Fruit fly (Drosophila melanogaster) whole organism, pupa: ENCODE data around the gene Hs6st.

Source experiments
- CG10348 ChIP-seq: fragments of 200-800 bp; sonication (Bioruptor generic); IDR thresholded peaks from 2 replicates; pipeline ENCODE4 v1.3.6; 2022; ENCODE audit warnings: missing biosample characterization, missing genetic modification characterization
- CG12605 ChIP-seq: fragments of 200-800 bp; sonication (Bioruptor generic); IDR thresholded peaks from 2 replicates; pipeline ENCODE4 v1.3.6; 2022; ENCODE audit warnings: missing biosample characterization, missing genetic modification characterization
- CG13204 ChIP-seq: fragments of 200-800 bp; sonication (Bioruptor generic); optimal IDR thresholded peaks from 2 replicates; lab custom pipeline; 2018; ENCODE audit warnings: missing biosample characterization, mild to moderate bottlenecking, missing genetic modification characterization, moderate library complexity
- CG14655 ChIP-seq: fragments of 200-800 bp; sonication (Bioruptor generic); optimal IDR thresholded peaks from 3 replicates; lab custom pipeline; 2017; ENCODE audit warnings: mild to moderate bottlenecking, missing biosample characterization, missing genetic modification reagents, missing genetic modification characterization
- CG15710 ChIP-seq: fragments of 200-800 bp; sonication (Bioruptor generic); optimal IDR thresholded peaks from 2 replicates; lab custom pipeline; 2018; ENCODE audit warnings: missing biosample characterization, mild to moderate bottlenecking, missing genetic modification characterization, moderate library complexity
- CG17806 ChIP-seq: fragments of 200-800 bp; sonication (Bioruptor generic); optimal IDR thresholded peaks from 2 replicates; lab custom pipeline; 2018; ENCODE audit warnings: missing biosample characterization, mild to moderate bottlenecking, missing genetic modification characterization, moderate library complexity
- CG32121 ChIP-seq: fragments of 200-800 bp; sonication (Bioruptor generic); IDR thresholded peaks from 2 replicates; pipeline ENCODE4 v1.3.6; 2022; ENCODE audit warnings: missing biosample characterization, missing genetic modification characterization
- CG34367 ChIP-seq: fragments of 200-800 bp; sonication (Bioruptor generic); optimal IDR thresholded peaks from 2 replicates; lab custom pipeline; 2018; ENCODE audit warnings: missing biosample characterization, mild to moderate bottlenecking, missing genetic modification characterization
- CG4496 ChIP-seq: fragments of 200-800 bp; sonication (Bioruptor generic); IDR thresholded peaks from 3 replicates; pipeline ENCODE4 v1.3.6; 2022; ENCODE audit warnings: missing biosample characterization, missing genetic modification characterization
- CG8159 ChIP-seq: fragments of 200-800 bp; sonication (Bioruptor generic); optimal IDR thresholded peaks from 3 replicates; lab custom pipeline; 2018; ENCODE audit warnings: missing biosample characterization, mild to moderate bottlenecking, missing genetic modification characterization, moderate library complexity
- CG8301 ChIP-seq: fragments of 200-800 bp; sonication (Bioruptor generic); optimal IDR thresholded peaks from 2 replicates; lab custom pipeline; 2018; ENCODE audit warnings: missing biosample characterization, mild to moderate bottlenecking, missing genetic modification characterization
- CG9948 ChIP-seq: fragments of 200-800 bp; sonication (Bioruptor generic); optimal IDR thresholded peaks from 2 replicates; lab custom pipeline; 2018; ENCODE audit warnings: missing biosample characterization, mild to moderate bottlenecking, missing genetic modification characterization, moderate library complexity
- D1 ChIP-seq: fragments of 200-800 bp; sonication (Bioruptor generic); optimal IDR thresholded peaks from 2 replicates; lab custom pipeline; 2018; ENCODE audit warnings: missing biosample characterization, mild to moderate bottlenecking, missing genetic modification characterization, moderate library complexity
- EcR ChIP-seq: fragments of 200-800 bp; sonication (Bioruptor generic); optimal IDR thresholded peaks from 3 replicates; lab custom pipeline; 2019; ENCODE audit warnings: missing biosample characterization, missing genetic modification characterization, mild to moderate bottlenecking, moderate library complexity, missing genetic modification reagents
- Ets98B ChIP-seq: fragments of 200-800 bp; sonication (Bioruptor generic); IDR thresholded peaks from 2 replicates; pipeline ENCODE4 v1.3.6; 2022; ENCODE audit warnings: missing biosample characterization, missing genetic modification characterization
- Pif1A ChIP-seq: fragments of 200-800 bp; sonication (Bioruptor generic); optimal IDR thresholded peaks from 3 replicates; lab custom pipeline; 2016; ENCODE audit warnings: missing biosample characterization, missing genetic modification characterization
- Pif1B ChIP-seq: fragments of 200-800 bp; sonication (Bioruptor generic); optimal IDR thresholded peaks from 3 replicates; lab custom pipeline; 2016; ENCODE audit warnings: missing biosample characterization, missing genetic modification characterization
- Snoo ChIP-seq: fragments of 200-800 bp; sonication (Bioruptor generic); optimal IDR thresholded peaks from 3 replicates; lab custom pipeline; 2017; ENCODE audit warnings: missing biosample characterization, mild to moderate bottlenecking, missing genetic modification characterization, inconsistent platforms
- fd96Ca ChIP-seq: fragments of 200-800 bp; sonication (Bioruptor generic); IDR thresholded peaks from 3 replicates; pipeline ENCODE4 v1.3.6; 2022; ENCODE audit warnings: missing biosample characterization, missing genetic modification characterization
- gl ChIP-seq: fragments of 200-800 bp; sonication (Bioruptor generic); optimal IDR thresholded peaks from 2 replicates; lab custom pipeline; 2018; ENCODE audit warnings: missing biosample characterization, mild to moderate bottlenecking, missing genetic modification characterization
- rn ChIP-seq: fragments of 200-800 bp; sonication (Bioruptor generic); IDR thresholded peaks from 2 replicates; pipeline ENCODE4 v1.3.6; 2022; ENCODE audit warnings: missing biosample characterization, missing genetic modification characterization

The Hs6st gene

DNA sequence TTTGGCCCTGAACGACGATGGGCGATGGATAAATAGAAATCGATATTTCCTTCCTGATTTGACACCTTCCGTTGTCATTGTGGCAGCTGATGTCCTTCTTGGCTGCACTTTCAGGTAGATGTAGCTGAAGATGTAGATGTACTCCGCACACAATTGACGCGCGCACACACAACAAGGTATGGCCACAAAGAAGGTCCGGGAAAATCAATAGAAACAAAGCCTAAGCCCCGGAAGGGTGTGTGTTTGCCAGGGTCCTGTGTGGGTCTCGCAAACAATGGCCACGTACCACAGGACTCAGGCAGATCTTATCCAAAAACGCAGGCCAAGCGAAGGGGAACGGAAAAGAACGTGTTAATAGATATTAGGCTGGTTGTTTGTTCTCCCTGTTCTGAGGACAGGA is 12.9 kb downstream of the Hs6st start:
- TF ChIP-seq CG32121 (GFP tag; lab: Robert Waterston, UW) (no peak), CG9948 (tag; lab: Kevin White, UChicago) (no peak), Pif1A (GFP tag; lab: Kevin White, UChicago) (no peak), CG4496 (GFP tag; lab: Robert Waterston, UW) (no peak), CG15710 (no peak), CG12605 (no peak), CG14655 (no peak), CG10348 (GFP tag; lab: Robert Waterston, UW) (no peak), fd96Ca (GFP tag; lab: Robert Waterston, UW) (no peak), Ets98B (GFP tag; lab: Robert Waterston, UW) (no peak), CG17806 (tag; lab: Kevin White, UChicago) (no peak), gl (tag; lab: Kevin White, UChicago) (no peak), Pif1B (GFP tag; lab: Kevin White, UChicago) (no peak), CG8159 (tag; lab: Kevin White, UChicago) (no peak), CG13204 (no peak), EcR (GFP tag; lab: Kevin White, UChicago) (no peak), D1 (tag; lab: Kevin White, UChicago) (no peak), CG34367 (tag; lab: Kevin White, UChicago) (no peak), Snoo (no peak)

DNA sequence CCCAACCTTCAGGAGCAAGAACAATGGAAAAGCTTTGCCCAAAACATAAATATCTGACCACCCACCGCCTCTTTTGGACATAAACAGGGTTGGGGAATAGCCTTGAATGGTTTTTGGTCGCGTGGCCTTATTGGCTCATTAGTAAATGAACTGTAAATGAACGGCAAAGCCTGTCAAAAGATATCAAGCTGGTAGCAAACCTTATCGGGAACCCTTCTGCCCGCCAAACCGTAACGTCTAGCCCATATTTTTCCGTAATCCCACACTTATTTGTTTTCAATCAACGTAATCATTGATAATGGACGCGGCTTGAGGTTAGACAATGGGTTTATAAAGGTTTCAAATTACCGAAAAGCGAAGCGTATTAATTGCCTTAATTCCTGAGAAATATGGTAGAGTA is 22.9 kb downstream of the Hs6st start:
- no peak for TF ChIP-seq CG15710
- no peak for TF ChIP-seq CG34367 (tag; lab: Kevin White, UChicago)
- TF ChIP-seq EcR (GFP tag; lab: Kevin White, UChicago): no peak
- no peak for TF ChIP-seq CG8159 (tag; lab: Kevin White, UChicago)
- no peak for TF ChIP-seq Pif1B (GFP tag; lab: Kevin White, UChicago)
- no peak for TF ChIP-seq D1 (tag; lab: Kevin White, UChicago)
- no peak for TF ChIP-seq fd96Ca (GFP tag; lab: Robert Waterston, UW)
- no peak for TF ChIP-seq Snoo
- TF ChIP-seq CG8301 (tag; lab: Kevin White, UChicago): no peak
- TF ChIP-seq CG17806 (tag; lab: Kevin White, UChicago): no peak

DNA sequence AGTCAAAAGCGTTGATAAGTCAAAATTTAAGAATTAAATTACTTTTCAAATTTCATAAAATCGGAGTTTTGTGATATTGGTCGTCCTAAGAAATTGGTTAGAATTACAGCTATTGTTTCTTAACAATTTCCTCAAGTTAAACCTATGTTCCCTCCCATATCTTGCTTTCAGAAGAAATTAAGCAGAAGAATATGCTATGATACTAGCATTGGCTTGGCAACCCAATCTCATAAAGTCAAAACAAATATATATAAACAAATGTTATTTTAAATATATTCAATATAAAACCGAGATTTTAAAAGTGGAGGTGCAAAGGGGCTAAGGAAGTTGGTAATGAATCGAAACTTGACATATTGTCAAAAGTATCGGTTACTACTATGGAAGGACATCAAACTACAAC is 35.7 kb downstream of the Hs6st start, which contains the start of gene CG31213:
CG31213 (plus strand) TSS at position 301 of the 400 bp plus-strand sequence.
- TF ChIP-seq CG10348 (GFP tag; lab: Robert Waterston, UW) (no peak), CG32121 (GFP tag; lab: Robert Waterston, UW) (no peak), rn (GFP tag; lab: Robert Waterston, UW) (no peak), CG8301 (tag; lab: Kevin White, UChicago) (no peak), gl (tag; lab: Kevin White, UChicago) (no peak), CG4496 (GFP tag; lab: Robert Waterston, UW) (no peak), CG12605 (no peak), fd96Ca (GFP tag; lab: Robert Waterston, UW) (no peak)

DNA sequence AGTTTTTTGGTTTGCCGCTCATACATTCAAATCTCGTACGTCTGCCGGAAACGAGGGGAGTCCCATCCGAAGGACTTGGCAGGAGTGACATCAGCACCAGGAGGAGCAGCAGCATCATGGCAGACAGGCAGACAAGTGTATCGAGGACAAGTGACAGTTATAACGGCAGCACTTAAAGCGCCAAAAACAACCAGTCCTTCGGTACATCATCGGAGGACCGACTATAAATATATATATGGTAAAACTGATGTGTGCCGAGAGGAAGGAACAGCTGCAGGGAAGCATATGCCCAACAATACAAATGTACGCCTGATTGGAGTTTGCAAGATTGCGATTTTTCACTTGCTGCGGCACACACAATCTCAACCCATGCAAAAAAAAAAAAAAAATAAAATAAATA is 39.6 kb downstream of the Hs6st start:
- no peak for TF ChIP-seq CG10348 (GFP tag; lab: Robert Waterston, UW)
- no peak for TF ChIP-seq CG8159 (tag; lab: Kevin White, UChicago)
- no peak for TF ChIP-seq Snoo
- TF ChIP-seq Pif1B (GFP tag; lab: Kevin White, UChicago): no peak
- TF ChIP-seq CG4496 (GFP tag; lab: Robert Waterston, UW): no peak
- TF ChIP-seq CG34367 (tag; lab: Kevin White, UChicago): no peak
- no peak for TF ChIP-seq Pif1A (GFP tag; lab: Kevin White, UChicago)
- TF ChIP-seq Ets98B (GFP tag; lab: Robert Waterston, UW): no peak
- no peak for TF ChIP-seq CG13204
- no peak for TF ChIP-seq CG14655
- no peak for TF ChIP-seq gl (tag; lab: Kevin White, UChicago)
- no peak for TF ChIP-seq CG32121 (GFP tag; lab: Robert Waterston, UW)
- TF ChIP-seq fd96Ca (GFP tag; lab: Robert Waterston, UW): no peak
- TF ChIP-seq EcR (GFP tag; lab: Kevin White, UChicago): no peak
- TF ChIP-seq CG9948 (tag; lab: Kevin White, UChicago): no peak
- TF ChIP-seq rn (GFP tag; lab: Robert Waterston, UW): no peak
- TF ChIP-seq D1 (tag; lab: Kevin White, UChicago): no peak
- TF ChIP-seq CG15710: no peak
- no peak for TF ChIP-seq CG12605

DNA sequence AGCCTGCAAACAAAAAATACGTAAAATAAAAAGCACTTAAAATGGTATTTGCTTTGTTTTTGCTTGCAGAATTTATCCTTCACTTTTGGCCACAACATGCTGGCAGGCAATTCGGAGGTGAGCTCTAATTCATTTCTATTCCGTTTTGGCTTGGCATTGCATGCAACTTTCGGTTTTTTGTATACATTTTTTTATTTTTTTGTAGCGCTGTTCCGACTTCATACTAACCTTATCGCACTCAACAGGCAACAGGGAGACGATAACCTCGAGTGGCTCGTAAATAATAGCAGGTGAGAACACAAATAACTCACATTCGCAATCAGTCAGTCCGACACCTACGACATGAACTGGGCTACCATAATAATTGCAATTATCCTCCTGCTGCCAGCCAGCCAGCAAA is 60.2 kb downstream of the Hs6st start, which contains the start of gene CG4783:
CG4783 (plus strand) TSS at position 301 of the 400 bp plus-strand sequence.
- no peak for TF ChIP-seq CG8159 (tag; lab: Kevin White, UChicago)
- no peak for TF ChIP-seq Pif1B (GFP tag; lab: Kevin White, UChicago)
- TF ChIP-seq Pif1A (GFP tag; lab: Kevin White, UChicago): no peak
- TF ChIP-seq CG10348 (GFP tag; lab: Robert Waterston, UW): no peak
- no peak for TF ChIP-seq CG34367 (tag; lab: Kevin White, UChicago)
- no peak for TF ChIP-seq CG4496 (GFP tag; lab: Robert Waterston, UW)

DNA sequence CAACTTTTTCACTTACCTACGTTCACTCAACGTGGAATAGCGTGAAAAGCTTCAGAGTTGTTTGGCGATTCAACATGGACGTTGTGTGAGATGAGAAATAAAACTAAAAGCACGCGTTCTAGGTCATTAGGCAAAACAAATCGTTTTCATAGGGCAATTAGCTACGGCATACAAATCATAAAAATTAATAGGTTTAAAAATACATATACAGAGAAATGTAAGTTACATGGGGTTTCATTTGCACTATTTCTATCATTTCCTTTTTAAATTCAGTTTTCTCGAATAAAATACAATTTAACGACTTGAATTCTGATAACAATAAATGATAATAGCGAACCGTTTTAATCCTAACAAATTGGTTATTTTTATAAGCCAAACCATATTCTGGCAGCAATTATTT is 66.0 kb downstream of the Hs6st start, which contains the start of gene CG46042:
CG46042 (minus strand) TSS at position 101 of the 400 bp plus-strand sequence.
- TF ChIP-seq EcR (GFP tag; lab: Kevin White, UChicago) (no peak), Ets98B (GFP tag; lab: Robert Waterston, UW) (no peak), CG15710 (no peak)
- TF ChIP-seq, all 21 proteins: peak for 0
